Worm (Caenorhabditis elegans) whole organism, early embryonic: ENCODE data around the gene F28G4.4.

Experiments
- ama-1 ChIP-seq: fragments of 150-350 bp; optimal IDR thresholded peaks from 2 replicates; lab custom pipeline; 2014
- ceh-13 ChIP-seq: fragments of 200-800 bp; sonication (Bioruptor generic); optimal IDR thresholded peaks from 2 replicates; lab custom pipeline; 2018; ENCODE audit warnings: mild to moderate bottlenecking, missing genetic modification characterization, missing compliant biosample characterization
- flt-1 ChIP-seq: fragments of 200-800 bp; sonication (Bioruptor generic); IDR thresholded peaks from 2 replicates; pipeline ENCODE4 v1.3.6; 2022; ENCODE audit warnings: missing genetic modification characterization, missing compliant biosample characterization

DNA sequence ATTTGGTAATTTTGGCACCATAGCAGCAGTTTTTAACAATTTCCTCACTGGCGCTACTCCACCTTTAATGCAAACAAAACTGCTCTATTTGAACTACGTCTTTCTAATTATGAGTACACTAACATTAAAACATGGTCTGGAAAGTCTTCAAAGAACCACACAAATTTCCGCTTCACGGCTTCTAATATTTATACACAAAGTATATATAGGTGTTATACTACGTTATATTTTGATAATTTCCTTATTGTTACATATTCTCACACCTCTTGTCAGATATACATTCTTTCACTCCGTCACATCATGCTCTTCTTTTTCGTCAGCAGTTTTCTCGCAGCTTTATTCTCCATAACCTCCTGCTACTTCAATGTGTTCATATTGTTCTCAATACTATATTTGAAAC lies 14.6 kb upstream of the F28G4.4 start, which contains the start of gene srbc-82:
- TF ChIP-seq flt-1 (no peak), ceh-13 (GFP tag; lab: Kevin White, UChicago) (no peak), ama-1 (lab: Kevin White, UChicago) (no peak)
